Fruit fly (Drosophila melanogaster) whole organism, adult: ENCODE results near the gene Fam92.
A peak's percentile ranks its signal among the peaks of the same experiment; 100 is the strongest.

Source experiments
- CG11617 ChIP-seq: fragments of 200-800 bp; sonication (Bioruptor generic); optimal IDR thresholded peaks from 2 replicates; lab custom pipeline; 2017; ENCODE audit warnings: mild to moderate bottlenecking, missing biosample characterization, missing genetic modification reagents, missing genetic modification characterization
- CG12768 ChIP-seq: fragments of 200-800 bp; sonication (Bioruptor generic); optimal IDR thresholded peaks from 2 replicates; lab custom pipeline; 2017; ENCODE audit warnings: missing biosample characterization, missing genetic modification characterization, mild to moderate bottlenecking, moderate library complexity, missing genetic modification reagents
- CG14711 ChIP-seq: fragments of 200-800 bp; sonication (Bioruptor generic); optimal IDR thresholded peaks from 2 replicates; lab custom pipeline; 2018; ENCODE audit warnings: missing biosample characterization, mild to moderate bottlenecking, missing genetic modification characterization, moderate library complexity
- CG1620 ChIP-seq: fragments of 200-800 bp; sonication (Bioruptor generic); optimal IDR thresholded peaks from 2 replicates; lab custom pipeline; 2016; ENCODE audit warnings: missing biosample characterization, missing genetic modification characterization
- CG33017 ChIP-seq: fragments of 200-800 bp; sonication (Bioruptor generic); optimal IDR thresholded peaks from 2 replicates; lab custom pipeline; 2018; ENCODE audit warnings: missing biosample characterization, mild to moderate bottlenecking, missing genetic modification characterization, moderate library complexity
- CG5204 ChIP-seq: fragments of 200-800 bp; sonication (Bioruptor generic); optimal IDR thresholded peaks from 2 replicates; lab custom pipeline; 2016; ENCODE audit warnings: missing biosample characterization, missing genetic modification characterization
- CG7045 ChIP-seq: fragments of 200-800 bp; sonication (Bioruptor generic); optimal IDR thresholded peaks from 2 replicates; lab custom pipeline; 2017; ENCODE audit warnings: missing biosample characterization, mild to moderate bottlenecking, missing genetic modification characterization
- CG7101 ChIP-seq: fragments of 200-800 bp; sonication (Bioruptor generic); optimal IDR thresholded peaks from 2 replicates; lab custom pipeline; 2018; ENCODE audit warnings: missing biosample characterization, mild to moderate bottlenecking, missing genetic modification characterization, moderate library complexity
- Clk ChIP-seq: fragments of 200-800 bp; sonication (Bioruptor generic); optimal IDR thresholded peaks from 2 replicates; lab custom pipeline; 2017; ENCODE audit warnings: missing biosample characterization, missing genetic modification characterization
- Crg-1 ChIP-seq: fragments of 200-800 bp; sonication (Bioruptor generic); optimal IDR thresholded peaks from 2 replicates; lab custom pipeline; 2016; ENCODE audit warnings: missing biosample characterization, missing genetic modification characterization
- Hr96 ChIP-seq: fragments of 200-800 bp; sonication (Bioruptor generic); optimal IDR thresholded peaks from 2 replicates; lab custom pipeline; 2016; ENCODE audit warnings: missing biosample characterization, missing genetic modification characterization
- Mnt ChIP-seq: fragments of 200-800 bp; sonication (Bioruptor generic); optimal IDR thresholded peaks from 2 replicates; lab custom pipeline; 2016; ENCODE audit warnings: missing biosample characterization, mild to moderate bottlenecking, missing genetic modification characterization
- bab1 ChIP-seq: fragments of 200-800 bp; sonication (Bioruptor generic); optimal IDR thresholded peaks from 3 replicates; lab custom pipeline; 2019; ENCODE audit warnings: missing biosample characterization, mild to moderate bottlenecking, missing genetic modification characterization, moderate library complexity
- cic ChIP-seq: fragments of 200-800 bp; sonication (Bioruptor generic); optimal IDR thresholded peaks from 2 replicates; lab custom pipeline; 2017; ENCODE audit warnings: missing biosample characterization, mild to moderate bottlenecking, missing genetic modification characterization, moderate library complexity
- cnc ChIP-seq, 2 experiments: fragments of >200 bp; optimal IDR thresholded peaks; 2 replicates each; lab custom pipeline; 2017
- kay ChIP-seq: fragments of 200-800 bp; sonication (Bioruptor generic); peaks from one replicate; lab custom pipeline; 2016; ENCODE audit warnings: missing biosample characterization, missing genetic modification characterization, borderline replicate concordance
- ovo ChIP-seq: fragments of 200-800 bp; sonication (Bioruptor generic); optimal IDR thresholded peaks from 2 replicates; lab custom pipeline; 2016; ENCODE audit warnings: missing biosample characterization, missing genetic modification characterization
- pad ChIP-seq: fragments of 200-800 bp; sonication (Bioruptor generic); optimal IDR thresholded peaks from 3 replicates; lab custom pipeline; 2017; ENCODE audit warnings: missing biosample characterization, missing genetic modification characterization, mild to moderate bottlenecking, moderate library complexity, missing genetic modification reagents
- tj ChIP-seq: fragments of 200-800 bp; sonication (Bioruptor generic); optimal IDR thresholded peaks from 3 replicates; lab custom pipeline; 2017; ENCODE audit warnings: missing biosample characterization, mild to moderate bottlenecking, missing genetic modification characterization, moderate library complexity
- toe ChIP-seq: fragments of 200-800 bp; sonication (Bioruptor generic); optimal IDR thresholded peaks from 2 replicates; lab custom pipeline; 2016; ENCODE audit warnings: missing biosample characterization, missing genetic modification characterization

The Fam92 gene

DNA sequence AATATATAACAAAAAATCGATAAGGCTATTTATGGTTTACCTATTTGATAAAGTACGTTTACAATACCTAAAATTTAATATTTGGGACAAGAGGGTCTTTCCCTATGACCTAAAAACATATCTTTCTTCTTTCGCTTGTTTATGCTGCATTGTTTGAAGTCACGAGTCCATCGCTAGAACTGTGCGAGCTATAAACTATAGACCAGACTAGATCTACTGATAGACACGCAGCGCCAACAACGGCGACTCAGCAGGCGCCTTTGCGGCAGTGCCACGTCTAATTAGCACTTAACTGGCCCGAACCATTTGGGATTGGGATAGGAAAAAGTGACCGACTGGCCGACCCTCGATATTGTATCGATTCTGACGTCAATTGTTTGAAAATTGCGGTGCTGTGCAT lies 48.3 kb downstream of the Fam92 start:
- no peak for TF ChIP-seq CG5204 (GFP tag; lab: Kevin White, UChicago)
- TF ChIP-seq toe (GFP tag; lab: Kevin White, UChicago): no peak
- TF ChIP-seq CG11617 (GFP tag; lab: Kevin White, UChicago): no peak
- TF ChIP-seq CG1620 (GFP tag; lab: Kevin White, UChicago): no peak
- no peak for TF ChIP-seq kay (GFP tag; lab: Kevin White, UChicago)
- TF ChIP-seq bab1 (GFP tag; lab: Kevin White, UChicago): no peak
- TF ChIP-seq CG12768 (GFP tag; lab: Kevin White, UChicago): no peak
- TF ChIP-seq Crg-1 (GFP tag; lab: Kevin White, UChicago): no peak
- TF ChIP-seq tj: no peak
- no peak for TF ChIP-seq Mnt (GFP tag; lab: Kevin White, UChicago)
- no peak for TF ChIP-seq CG7045 (GFP tag; lab: Kevin White, UChicago)
- no peak for TF ChIP-seq CG33017 (tag; lab: Kevin White, UChicago)
- TF ChIP-seq Hr96 (GFP tag; lab: Kevin White, UChicago): no peak
- no peak for TF ChIP-seq pad (GFP tag; lab: Kevin White, UChicago)
- no peak for TF ChIP-seq CG14711 (tag; lab: Kevin White, UChicago)
- TF ChIP-seq Clk (GFP tag; lab: Kevin White, UChicago): no peak
- no peak for TF ChIP-seq CG7101

DNA sequence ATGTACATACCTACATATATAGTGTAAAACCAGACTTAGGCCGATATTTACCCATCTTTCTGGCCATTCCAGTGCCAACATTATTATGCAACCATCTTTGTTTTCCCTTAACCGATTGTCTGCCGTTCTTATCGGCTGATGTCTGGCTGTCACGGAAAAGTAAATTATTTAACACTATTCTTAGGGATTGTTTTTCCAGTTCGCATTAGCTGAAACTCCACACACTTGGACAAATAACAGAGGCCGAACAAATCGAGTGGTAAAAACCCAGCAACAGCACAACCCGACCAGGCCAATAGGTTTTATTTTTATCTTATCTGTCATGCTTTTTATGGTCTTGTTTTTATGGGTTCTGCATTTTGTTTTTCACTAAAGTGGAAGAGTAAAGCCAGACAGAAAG lies 48.9 kb downstream of the Fam92 start:
- TF ChIP-seq ovo (no peak), CG7101 (no peak), CG7045 (GFP tag; lab: Kevin White, UChicago) (no peak), CG5204 (GFP tag; lab: Kevin White, UChicago) (no peak), Clk (GFP tag; lab: Kevin White, UChicago) (no peak)

DNA sequence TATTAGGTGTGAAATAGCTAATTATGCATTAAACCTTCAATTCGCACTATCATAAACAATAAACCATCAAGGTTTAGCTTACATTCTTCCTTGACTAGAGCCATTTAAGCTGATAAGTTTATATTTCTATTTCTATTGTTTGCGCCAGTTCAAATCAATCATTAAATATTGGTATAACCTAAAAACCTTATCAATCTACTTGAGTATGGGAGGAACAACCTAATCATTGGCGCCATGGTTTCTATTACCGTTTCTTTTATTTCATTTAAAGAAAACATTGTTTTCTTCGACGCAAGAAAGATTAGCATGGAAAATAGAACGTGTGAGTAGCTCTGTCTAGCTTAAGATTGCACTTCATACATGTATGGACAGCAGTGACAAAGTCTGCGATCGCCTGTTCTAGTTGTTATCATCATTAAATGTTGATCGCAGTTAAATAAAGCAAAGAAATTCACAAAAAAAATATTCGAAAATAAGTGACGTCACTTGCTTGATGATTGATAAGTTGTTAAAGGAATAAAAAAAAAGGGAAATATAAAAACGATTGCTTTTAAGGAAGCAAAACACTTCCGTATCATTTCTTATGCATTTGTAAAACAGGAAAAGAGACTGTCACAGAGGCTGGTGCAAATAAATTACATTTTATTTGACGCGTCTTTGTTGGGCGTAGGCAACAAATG lies 49.6 kb downstream of the Fam92 start:
- no peak for TF ChIP-seq Crg-1 (GFP tag; lab: Kevin White, UChicago)
- peak; percentile 68 for TF ChIP-seq kay (GFP tag; lab: Kevin White, UChicago)

DNA sequence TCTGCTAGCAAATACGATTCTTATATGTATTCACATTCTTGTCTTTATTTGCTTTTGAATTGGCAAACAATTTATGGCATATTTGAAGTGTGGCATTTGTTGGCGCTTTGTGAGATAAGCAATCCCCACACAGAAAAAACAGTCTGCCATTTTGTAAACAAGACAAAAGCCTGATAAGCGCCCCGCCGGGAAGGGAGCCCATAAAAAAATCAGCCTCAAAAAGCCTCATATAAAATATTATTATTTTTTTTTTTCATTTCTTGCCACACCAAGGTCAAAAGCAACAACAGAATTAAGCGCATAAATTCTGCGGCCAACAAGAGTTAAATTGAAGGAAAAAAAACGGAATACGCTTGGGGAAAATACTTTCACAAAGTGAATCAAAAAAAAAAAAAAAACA lies 50.6 kb downstream of the Fam92 start:
- TF ChIP-seq ovo (peak; percentile 57), tj (no peak), CG5204 (GFP tag; lab: Kevin White, UChicago) (no peak), Mnt (GFP tag; lab: Kevin White, UChicago) (peak; percentile 49), CG33017 (tag; lab: Kevin White, UChicago) (peak; percentile 67), Clk (GFP tag; lab: Kevin White, UChicago) (no peak), CG11617 (GFP tag; lab: Kevin White, UChicago) (peak; percentile 58), cic (GFP tag; lab: Kevin White, UChicago) (peak; percentile 90), Crg-1 (GFP tag; lab: Kevin White, UChicago) (peak; percentile 39), CG14711 (tag; lab: Kevin White, UChicago) (peak; percentile 28), pad (GFP tag; lab: Kevin White, UChicago) (peak; percentile 37), CG7101 (peak; percentile 62), CG12768 (GFP tag; lab: Kevin White, UChicago) (peak; percentile 80), CG1620 (GFP tag; lab: Kevin White, UChicago) (no peak), toe (GFP tag; lab: Kevin White, UChicago) (no peak), bab1 (GFP tag; lab: Kevin White, UChicago) (no peak), kay (GFP tag; lab: Kevin White, UChicago) (peak; percentile 89), cnc (optimal IDR thresholded peaks at IDR 0.05; lab: Kevin White, UChicago) (no peak), Hr96 (GFP tag; lab: Kevin White, UChicago) (no peak), CG7045 (GFP tag; lab: Kevin White, UChicago) (peak; percentile 56)
